Fruit fly (Drosophila melanogaster): ENCODE data around the gene Taf4.

- TF ChIP-seq CG8478 (optimal IDR thresholded peaks at IDR 0.05) (no peak), CTCF (optimal IDR thresholded peaks at IDR 0.05) (no peak)
These were observed 26.1 kb downstream of the Taf4 start for dm6 chr3L:16139131-16139530.
